Fruit fly (Drosophila melanogaster) whole organism, prepupa: ENCODE results near the gene CG5377.

Experiments used
- CG8119 ChIP-seq: fragments of 200-800 bp; sonication (Bioruptor generic); IDR thresholded peaks from 3 replicates; pipeline ENCODE4 v1.3.6; 2022; ENCODE audit warnings: missing biosample characterization, missing genetic modification characterization
- Ets96B ChIP-seq: fragments of 200-800 bp; optimal IDR thresholded peaks from 2 replicates; lab custom pipeline; 2019; ENCODE audit warnings: missing biosample characterization, mild to moderate bottlenecking, missing genetic modification characterization, moderate library complexity
- achi ChIP-seq: fragments of 200-800 bp; sonication (Bioruptor generic); optimal IDR thresholded peaks from 3 replicates; lab custom pipeline; 2016; ENCODE audit warnings: missing biosample characterization, missing genetic modification characterization
- dsx ChIP-seq: fragments of 200-800 bp; optimal IDR thresholded peaks from 3 replicates; lab custom pipeline; 2019; ENCODE audit warnings: missing biosample characterization, mild to moderate bottlenecking, missing genetic modification characterization, moderate library complexity; ENCODE audit not compliant: poor library complexity, severe bottlenecking
- lz ChIP-seq: fragments of 200-800 bp; sonication (Bioruptor generic); optimal IDR thresholded peaks from 3 replicates; lab custom pipeline; 2016; ENCODE audit warnings: missing biosample characterization, missing genetic modification characterization
- net ChIP-seq: fragments of 200-800 bp; sonication (Bioruptor generic); optimal IDR thresholded peaks from 3 replicates; lab custom pipeline; 2016; ENCODE audit warnings: missing biosample characterization, missing genetic modification characterization

DNA sequence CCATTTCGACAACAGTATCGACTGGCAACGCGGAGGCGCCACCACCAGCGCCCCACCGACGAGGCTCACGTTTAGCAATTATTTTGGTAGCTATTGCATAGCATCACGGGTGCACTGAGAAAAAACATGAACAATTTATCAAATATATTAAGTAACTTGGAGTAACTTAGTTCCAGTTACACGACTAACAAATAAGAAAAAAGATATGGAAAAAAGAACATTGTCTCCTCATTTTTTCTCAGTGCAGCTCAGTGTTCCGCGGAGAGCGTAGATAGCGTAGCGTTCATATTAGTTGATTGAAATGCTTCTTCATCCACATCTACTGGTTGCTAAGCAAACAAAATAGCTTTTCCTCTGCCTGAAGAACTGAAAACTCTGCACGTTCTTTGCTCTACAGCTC lies 47.4 kb upstream of the CG5377 start:
- TF ChIP-seq dsx, result no peak
- TF ChIP-seq net (GFP tag; lab: Kevin White, UChicago), result no peak
- TF ChIP-seq Ets96B (tag; lab: Kevin White, UChicago), result no peak
- TF ChIP-seq lz, result no peak
- no peak for TF ChIP-seq achi (GFP tag; lab: Kevin White, UChicago)
- TF ChIP-seq CG8119 (GFP tag; lab: Robert Waterston, UW), result no peak
